Worm (Caenorhabditis elegans) whole organism, L1 larva: ENCODE data around the gene coa-7.

ENCODE experiments used
- C04F5.9 ChIP-seq: sonication (generic microtip); optimal IDR thresholded peaks from 2 replicates; lab custom pipeline; 2016; ENCODE audit warnings: missing genetic modification characterization, missing compliant biosample characterization
- C34B4.2 ChIP-seq: sonication (generic microtip); optimal IDR thresholded peaks from 2 replicates; lab custom pipeline; 2017; ENCODE audit warnings: mild to moderate bottlenecking, missing genetic modification characterization, missing compliant biosample characterization
- F16B12.6 ChIP-seq: fragments of 150-350 bp; optimal IDR thresholded peaks from 2 replicates; lab custom pipeline; 2014; ENCODE audit warnings: missing biosample characterization, missing genetic modification characterization
- aly-2 ChIP-seq: fragments of 150-350 bp; optimal IDR thresholded peaks from 2 replicates; lab custom pipeline; 2014; ENCODE audit warnings: missing biosample characterization, missing genetic modification characterization
- ama-1 ChIP-seq: fragments of 150-350 bp; optimal IDR thresholded peaks from 2 replicates; lab custom pipeline; 2014
- blmp-1 ChIP-seq: fragments of 150-350 bp; optimal IDR thresholded peaks from 2 replicates; lab custom pipeline; 2014; ENCODE audit warnings: missing biosample characterization, missing genetic modification characterization
- ceh-8 ChIP-seq: fragments of 200-800 bp; sonication (Bioruptor generic); optimal IDR thresholded peaks from 2 replicates; lab custom pipeline; 2018; ENCODE audit warnings: mild to moderate bottlenecking, missing genetic modification characterization, moderate library complexity, missing compliant biosample characterization
- ceh-88 ChIP-seq: fragments of 200-800 bp; sonication (Bioruptor generic); IDR thresholded peaks from 2 replicates; pipeline ENCODE4 v1.3.6; 2022; ENCODE audit warnings: missing genetic modification characterization, missing compliant biosample characterization
- ces-1 ChIP-seq: fragments of 150-350 bp; optimal IDR thresholded peaks from 2 replicates; lab custom pipeline; 2014; ENCODE audit warnings: missing biosample characterization, missing genetic modification reagents, missing genetic modification characterization
- dsc-1 ChIP-seq: sonication (generic microtip); optimal IDR thresholded peaks from 2 replicates; lab custom pipeline; 2016; ENCODE audit warnings: mild to moderate bottlenecking, missing genetic modification characterization, missing compliant biosample characterization
- efl-1 ChIP-seq, 4 experiments: fragments of 150-350 bp; optimal IDR thresholded peaks in 3 of 4; peaks in 1 of 4; 1 replicate in 1 of 4; 2 replicates in 3 of 4; lab custom pipeline; 2014; ENCODE audit warnings: missing biosample characterization in 2 of 4, missing genetic modification characterization in 2 of 4, missing genetic modification reagents in 2 of 4
- efl-3 ChIP-seq: fragments of 200-800 bp; sonication (Bioruptor generic); optimal IDR thresholded peaks from 2 replicates; lab custom pipeline; 2018; ENCODE audit warnings: mild to moderate bottlenecking, missing genetic modification characterization, missing compliant biosample characterization
- elt-3 ChIP-seq, 6 experiments: fragments of 150-350 bp in 1 of 6; sonication (generic microtip); optimal IDR thresholded peaks; 2 replicates each; lab custom pipeline; 2017 to 2018; ENCODE audit warnings: missing biosample characterization in 6 of 6, missing genetic modification characterization in 6 of 6, inconsistent platforms in 1 of 6
- ets-5 ChIP-seq: fragments of 200-800 bp; sonication (Bioruptor generic); IDR thresholded peaks from 2 replicates; pipeline ENCODE4 v1.3.6; 2022; ENCODE audit warnings: missing genetic modification characterization, missing compliant biosample characterization
- fkh-8 ChIP-seq: sonication (generic microtip); optimal IDR thresholded peaks from 2 replicates; lab custom pipeline; 2016; ENCODE audit warnings: mild to moderate bottlenecking, missing genetic modification characterization, missing compliant biosample characterization
- fos-1 ChIP-seq: fragments of 150-350 bp; optimal IDR thresholded peaks from 2 replicates; lab custom pipeline; 2014; ENCODE audit warnings: missing biosample characterization, missing genetic modification characterization
- grh-1 ChIP-seq: fragments of 200-800 bp; sonication (Bioruptor generic); IDR thresholded peaks from 2 replicates; pipeline ENCODE4 v1.3.6; 2022; ENCODE audit warnings: missing genetic modification reagents, missing genetic modification characterization, missing compliant biosample characterization
- hlh-17 ChIP-seq: fragments of 200-800 bp; sonication (Bioruptor generic); optimal IDR thresholded peaks from 2 replicates; lab custom pipeline; 2018; ENCODE audit warnings: missing genetic modification characterization, mild to moderate bottlenecking, missing compliant biosample characterization, moderate library complexity, borderline replicate concordance
- hlh-4 ChIP-seq: sonication (generic microtip); optimal IDR thresholded peaks from 2 replicates; lab custom pipeline; 2016; ENCODE audit warnings: mild to moderate bottlenecking, missing genetic modification characterization, missing compliant biosample characterization
- irx-1 ChIP-seq: sonication (generic microtip); optimal IDR thresholded peaks from 2 replicates; lab custom pipeline; 2016; ENCODE audit warnings: missing genetic modification characterization, missing compliant biosample characterization
- jun-1 ChIP-seq: fragments of 150-350 bp; optimal IDR thresholded peaks from 2 replicates; lab custom pipeline; 2014; ENCODE audit warnings: missing biosample characterization, missing genetic modification reagents, missing genetic modification characterization
- lin-13 ChIP-seq: fragments of 150-350 bp; optimal IDR thresholded peaks from 2 replicates; lab custom pipeline; 2014; ENCODE audit warnings: missing biosample characterization, missing genetic modification reagents, missing genetic modification characterization
- lin-14 ChIP-seq: fragments of 200-800 bp; sonication (Bioruptor generic); optimal IDR thresholded peaks from 2 replicates; lab custom pipeline; 2018; ENCODE audit warnings: mild to moderate bottlenecking, missing genetic modification characterization, moderate library complexity, missing compliant biosample characterization
- lin-15B ChIP-seq: fragments of 150-350 bp; sonication (generic microtip); optimal IDR thresholded peaks from 3 replicates; lab custom pipeline; 2014; ENCODE audit warnings: missing biosample characterization, missing genetic modification characterization
- lin-35 ChIP-seq, 2 experiments: fragments of 150-350 bp; optimal IDR thresholded peaks; 2 replicates each; lab custom pipeline; 2014; ENCODE audit warnings: missing biosample characterization in 2 of 2, missing genetic modification characterization in 2 of 2, missing genetic modification reagents in 2 of 2
- lin-39 ChIP-seq: fragments of 150-350 bp; optimal IDR thresholded peaks from 2 replicates; lab custom pipeline; 2014; ENCODE audit warnings: missing biosample characterization, missing genetic modification reagents, missing genetic modification characterization
- lir-3 ChIP-seq: sonication (generic microtip); optimal IDR thresholded peaks from 2 replicates; lab custom pipeline; 2016; ENCODE audit warnings: mild to moderate bottlenecking, missing genetic modification characterization, moderate library complexity, missing compliant biosample characterization; ENCODE audit not compliant: poor library complexity
- mef-2 ChIP-seq: fragments of 150-350 bp; optimal IDR thresholded peaks from 2 replicates; lab custom pipeline; 2014; ENCODE audit warnings: missing biosample characterization, missing genetic modification characterization
- nhr-19 ChIP-seq: fragments of 200-800 bp; sonication (Bioruptor generic); conservative IDR thresholded peaks from 2 replicates; pipeline ENCODE4 v1.3.6; 2022; ENCODE audit warnings: missing genetic modification characterization, missing compliant biosample characterization
- nhr-20 ChIP-seq: sonication (generic microtip); optimal IDR thresholded peaks from 2 replicates; lab custom pipeline; 2016; ENCODE audit warnings: mild to moderate bottlenecking, missing genetic modification characterization, missing compliant biosample characterization
- nhr-237 ChIP-seq: fragments of 150-350 bp; optimal IDR thresholded peaks from 2 replicates; lab custom pipeline; 2014; ENCODE audit warnings: missing biosample characterization, missing genetic modification characterization
- nhr-28 ChIP-seq: fragments of 150-350 bp; optimal IDR thresholded peaks from 2 replicates; lab custom pipeline; 2014; ENCODE audit warnings: missing biosample characterization, missing genetic modification characterization
- nhr-71 ChIP-seq: sonication (generic microtip); optimal IDR thresholded peaks from 2 replicates; lab custom pipeline; 2016; ENCODE audit warnings: mild to moderate bottlenecking, missing genetic modification characterization, moderate library complexity, missing compliant biosample characterization
- nhr-76 ChIP-seq: sonication (generic microtip); optimal IDR thresholded peaks from 2 replicates; lab custom pipeline; 2017; ENCODE audit warnings: missing biosample characterization, missing genetic modification characterization
- pag-3 ChIP-seq: sonication (generic microtip); optimal IDR thresholded peaks from 2 replicates; lab custom pipeline; 2017; ENCODE audit warnings: missing genetic modification characterization, mild to moderate bottlenecking, missing compliant biosample characterization, antibody characterized with exemption, borderline replicate concordance; ENCODE audit not compliant: insufficient read depth
- pqm-1 ChIP-seq: sonication (generic microtip); optimal IDR thresholded peaks from 3 replicates; lab custom pipeline; 2017; ENCODE audit warnings: missing biosample characterization, missing genetic modification characterization
- snpc-4 ChIP-seq: fragments of 150-350 bp; optimal IDR thresholded peaks from 2 replicates; lab custom pipeline; 2014; ENCODE audit warnings: missing biosample characterization, missing genetic modification characterization
- swsn-7 ChIP-seq: sonication (generic microtip); optimal IDR thresholded peaks from 2 replicates; lab custom pipeline; 2016; ENCODE audit warnings: missing genetic modification characterization, missing compliant biosample characterization
- tlp-1 ChIP-seq: fragments of 150-350 bp; optimal IDR thresholded peaks from 2 replicates; lab custom pipeline; 2014; ENCODE audit warnings: missing biosample characterization, missing genetic modification characterization
- unc-130 ChIP-seq: fragments of 150-350 bp; optimal IDR thresholded peaks from 2 replicates; lab custom pipeline; 2017; ENCODE audit warnings: missing biosample characterization, missing genetic modification characterization, inconsistent platforms
- unc-30 ChIP-seq: sonication (generic microtip); optimal IDR thresholded peaks from 2 replicates; lab custom pipeline; 2017; ENCODE audit warnings: missing biosample characterization, missing genetic modification characterization
- unc-62 ChIP-seq: fragments of 150-350 bp; optimal IDR thresholded peaks from 2 replicates; lab custom pipeline; 2014; ENCODE audit warnings: missing biosample characterization, missing genetic modification reagents, missing genetic modification characterization
- unc-98 ChIP-seq: fragments of 200-800 bp; sonication (Bioruptor generic); IDR thresholded peaks from 2 replicates; pipeline ENCODE4 v1.3.6; 2022; ENCODE audit warnings: missing genetic modification characterization, missing compliant biosample characterization
- vab-15 ChIP-seq: sonication (generic microtip); optimal IDR thresholded peaks from 2 replicates; lab custom pipeline; 2017; ENCODE audit warnings: missing genotype, mild to moderate bottlenecking, missing genetic modification characterization, missing compliant biosample characterization
- xbp-1 ChIP-seq: sonication (generic microtip); optimal IDR thresholded peaks from 2 replicates; lab custom pipeline; 2016; ENCODE audit warnings: missing genetic modification characterization, missing compliant biosample characterization
- zip-4 ChIP-seq: fragments of 200-800 bp; sonication (Bioruptor generic); optimal IDR thresholded peaks from 2 replicates; lab custom pipeline; 2018; ENCODE audit warnings: mild to moderate bottlenecking, missing genetic modification characterization, moderate library complexity, missing compliant biosample characterization
- ztf-4 ChIP-seq: fragments of 150-350 bp; optimal IDR thresholded peaks from 2 replicates; lab custom pipeline; 2014; ENCODE audit warnings: missing biosample characterization, missing genetic modification characterization

Gene coa-7

ce11 chrII:11694432-11694831 lies 43.5 kb upstream of the coa-7 start (continued):
- TF ChIP-seq nhr-20 (peak; percentile 58), F16B12.6 (tag; lab: Kevin White, UChicago) (peak; percentile 26), nhr-76 (tag; lab: Kevin White, UChicago) (no peak), ceh-88 (GFP tag; lab: Robert Waterston, UW) (no peak), ceh-8 (GFP tag; lab: Kevin White, UChicago) (no peak), irx-1 (tag; lab: Kevin White, UChicago) (no peak), fos-1 (tag; lab: Kevin White, UChicago) (no peak), ztf-4 (tag; lab: Kevin White, UChicago) (no peak), mef-2 (tag; lab: Kevin White, UChicago) (no peak), lir-3 (no peak), xbp-1 (peak; percentile 4), fkh-8 (tag; lab: Kevin White, UChicago) (peak; percentile 56), lin-14 (GFP tag; lab: Kevin White, UChicago) (no peak), blmp-1 (peak; percentile 58), lin-13 (GFP tag; lab: Kevin White, UChicago) (peak; percentile 27), unc-130 (tag; lab: Kevin White, UChicago) (peak; percentile 18), hlh-4 (tag; lab: Kevin White, UChicago) (no peak), C04F5.9 (tag; lab: Kevin White, UChicago) (peak; percentile 3), nhr-19 (no peak), vab-15 (no peak), elt-3 (tag; optimal IDR thresholded peaks at IDR 0.05; lab: Kevin White, UChicago) (peak in 1 of 6 experiments; percentile 22), jun-1 (tag; lab: Kevin White, UChicago) (no peak), C34B4.2 (tag; lab: Kevin White, UChicago) (no peak), swsn-7 (tag; lab: Kevin White, UChicago) (peak; percentile 2), lin-35 (GFP tag; optimal IDR thresholded peaks at IDR 0.05; lab: Kevin White, UChicago) (peak; percentile 43 to 78), snpc-4 (tag; lab: Kevin White, UChicago) (no peak), ces-1 (GFP tag; lab: Kevin White, UChicago) (no peak), zip-4 (no peak), ets-5 (GFP tag; lab: Robert Waterston, UW) (no peak), lin-39 (tag; lab: Kevin White, UChicago) (no peak), unc-62 (GFP tag; lab: Kevin White, UChicago) (no peak), dsc-1 (tag; lab: Kevin White, UChicago) (no peak), ama-1 (lab: Kevin White, UChicago) (no peak), tlp-1 (tag; lab: Kevin White, UChicago) (no peak), efl-3 (GFP tag; lab: Kevin White, UChicago) (no peak), efl-1 (optimal IDR thresholded peaks at IDR 0.05; lab: Kevin White, UChicago) (peak; percentile 27 to 57), efl-1 (GFP tag; optimal IDR thresholded peaks at IDR 0.05 in 1 of 2; lab: Kevin White, UChicago) (peak; percentile 46 to 94), nhr-71 (peak; percentile 24), unc-98 (GFP tag; lab: Robert Waterston, UW) (no peak), pag-3 (tag; lab: Kevin White, UChicago) (no peak), lin-15B (no peak)
- TF ChIP-seq, all 84 proteins: peak for 21

ce11 chrII:11690868-11691267 lies 39.9 kb upstream of the coa-7 start:
- no peak for TF ChIP-seq hlh-17
- TF ChIP-seq swsn-7 (tag; lab: Kevin White, UChicago) = no peak
- TF ChIP-seq nhr-76 (tag; lab: Kevin White, UChicago) = no peak
- TF ChIP-seq nhr-28 (tag; lab: Kevin White, UChicago) = no peak
- no peak for TF ChIP-seq nhr-237
- TF ChIP-seq aly-2 (tag; lab: Kevin White, UChicago) = no peak
- no peak for TF ChIP-seq pqm-1 (tag; lab: Kevin White, UChicago)
- no peak for TF ChIP-seq lin-13 (GFP tag; lab: Kevin White, UChicago)
- no peak for TF ChIP-seq unc-30 (tag; lab: Kevin White, UChicago)
- TF ChIP-seq efl-1 (optimal IDR thresholded peaks at IDR 0.05; lab: Kevin White, UChicago) = no peak
- no peak for TF ChIP-seq efl-1 (GFP tag; optimal IDR thresholded peaks at IDR 0.05 in 1 of 2; lab: Kevin White, UChicago)
- no peak for TF ChIP-seq lin-35 (GFP tag; optimal IDR thresholded peaks at IDR 0.05; lab: Kevin White, UChicago)
- no peak for TF ChIP-seq jun-1 (tag; lab: Kevin White, UChicago)
- no peak for TF ChIP-seq grh-1 (GFP tag; lab: Robert Waterston, UW)
- TF ChIP-seq ztf-4 (tag; lab: Kevin White, UChicago) = no peak
- TF ChIP-seq zip-4 = no peak
- TF ChIP-seq fos-1 (tag; lab: Kevin White, UChicago) = no peak
- no peak for TF ChIP-seq F16B12.6 (tag; lab: Kevin White, UChicago)
